Worm (Caenorhabditis elegans) whole organism, L3 larva: ENCODE data around the gene algn-8.

ENCODE experiments used
- R02D3.7 ChIP-seq: fragments of 150-350 bp; optimal IDR thresholded peaks from 2 replicates; lab custom pipeline; 2014; ENCODE audit warnings: missing biosample characterization, missing genetic modification characterization
- aly-2 ChIP-seq: fragments of 150-350 bp; optimal IDR thresholded peaks from 2 replicates; lab custom pipeline; 2014; ENCODE audit warnings: missing biosample characterization, missing genetic modification characterization
- ama-1 ChIP-seq: fragments of 150-350 bp; optimal IDR thresholded peaks from 2 replicates; lab custom pipeline; 2018
- ceh-82 ChIP-seq: fragments of 150-350 bp; optimal IDR thresholded peaks from 2 replicates; lab custom pipeline; 2014; ENCODE audit warnings: missing biosample characterization, missing genetic modification characterization
- ceh-9 ChIP-seq: sonication (generic microtip); optimal IDR thresholded peaks from 2 replicates; lab custom pipeline; 2018; ENCODE audit warnings: missing biosample characterization, missing genetic modification characterization
- daf-12 ChIP-seq: fragments of 150-350 bp; optimal IDR thresholded peaks from 2 replicates; lab custom pipeline; 2014; ENCODE audit warnings: missing biosample characterization, missing genetic modification reagents, missing genetic modification characterization
- egl-27 ChIP-seq: sonication (generic microtip); optimal IDR thresholded peaks from 4 replicates; lab custom pipeline; 2017; ENCODE audit warnings: missing biosample characterization, missing genetic modification reagents, missing genetic modification characterization
- elt-2 ChIP-seq: sonication (generic microtip); optimal IDR thresholded peaks from 2 replicates; lab custom pipeline; 2016; ENCODE audit warnings: missing genetic modification reagents, mild to moderate bottlenecking, missing genetic modification characterization, missing compliant biosample characterization
- elt-3 ChIP-seq, 3 experiments: fragments of 150-350 bp in 1 of 3; sonication (generic microtip) in 2 of 3; optimal IDR thresholded peaks; 2 replicates in 2 of 3; 4 replicates in 1 of 3; lab custom pipeline; 2014 to 2017; ENCODE audit warnings: missing biosample characterization in 3 of 3, missing genetic modification characterization in 3 of 3
- eor-1 ChIP-seq, 2 experiments: fragments of 150-350 bp; optimal IDR thresholded peaks; 2 replicates each; lab custom pipeline; 2014 to 2018; ENCODE audit warnings: missing biosample characterization in 2 of 2, missing genetic modification characterization in 2 of 2
- fkh-10 ChIP-seq: sonication (generic microtip); optimal IDR thresholded peaks from 2 replicates; lab custom pipeline; 2017; ENCODE audit warnings: missing biosample characterization, missing genetic modification reagents, missing genetic modification characterization
- hmg-11 ChIP-seq: sonication (generic microtip); optimal IDR thresholded peaks from 2 replicates; lab custom pipeline; 2016; ENCODE audit warnings: missing genetic modification characterization, missing compliant biosample characterization
- jun-1 ChIP-seq: fragments of 150-350 bp; optimal IDR thresholded peaks from 2 replicates; lab custom pipeline; 2014; ENCODE audit warnings: missing biosample characterization, missing genetic modification reagents, missing genetic modification characterization
- lin-15B ChIP-seq: fragments of 150-350 bp; optimal IDR thresholded peaks from 2 replicates; lab custom pipeline; 2014; ENCODE audit warnings: missing biosample characterization, missing genetic modification characterization
- lin-39 ChIP-seq: fragments of 150-350 bp; optimal IDR thresholded peaks from 2 replicates; lab custom pipeline; 2018; ENCODE audit warnings: missing biosample characterization, missing genetic modification reagents, missing genetic modification characterization
- mdl-1 ChIP-seq: fragments of 150-350 bp; optimal IDR thresholded peaks from 2 replicates; lab custom pipeline; 2014; ENCODE audit warnings: missing biosample characterization, missing genetic modification characterization
- mml-1 ChIP-seq: fragments of 150-350 bp; sonication (generic microtip); optimal IDR thresholded peaks from 3 replicates; lab custom pipeline; 2014; ENCODE audit warnings: missing biosample characterization, missing genetic modification characterization
- nfya-1 ChIP-seq: sonication (generic microtip); optimal IDR thresholded peaks from 2 replicates; lab custom pipeline; 2017; ENCODE audit warnings: missing genetic modification characterization, mild to moderate bottlenecking, missing compliant biosample characterization, antibody characterized with exemption, moderate library complexity; ENCODE audit not compliant: insufficient read depth
- nhr-11 ChIP-seq: fragments of 150-350 bp; optimal IDR thresholded peaks from 2 replicates; lab custom pipeline; 2014; ENCODE audit warnings: missing biosample characterization, missing genetic modification characterization
- nhr-12 ChIP-seq: fragments of 150-350 bp; optimal IDR thresholded peaks from 2 replicates; lab custom pipeline; 2014; ENCODE audit warnings: missing biosample characterization, missing genetic modification characterization
- nhr-23 ChIP-seq: fragments of 150-350 bp; optimal IDR thresholded peaks from 2 replicates; lab custom pipeline; 2014; ENCODE audit warnings: missing biosample characterization, missing genetic modification reagents, missing genetic modification characterization
- nhr-25 ChIP-seq: sonication (generic microtip); optimal IDR thresholded peaks from 2 replicates; lab custom pipeline; 2017; ENCODE audit warnings: missing biosample characterization, missing genetic modification characterization
- nhr-43 ChIP-seq: sonication (generic microtip); optimal IDR thresholded peaks from 2 replicates; lab custom pipeline; 2016; ENCODE audit warnings: mild to moderate bottlenecking, missing genetic modification characterization, missing compliant biosample characterization; ENCODE audit not compliant: poor library complexity, severe bottlenecking
- nhr-76 ChIP-seq: fragments of 150-350 bp; sonication (generic microtip); optimal IDR thresholded peaks from 5 replicates; lab custom pipeline; 2014; ENCODE audit warnings: missing biosample characterization, missing genetic modification characterization
- nhr-77 ChIP-seq: fragments of 150-350 bp; optimal IDR thresholded peaks from 2 replicates; lab custom pipeline; 2014; ENCODE audit warnings: missing biosample characterization, missing genetic modification characterization
- pha-4 ChIP-seq: fragments of 150-350 bp; optimal IDR thresholded peaks from 2 replicates; lab custom pipeline; 2014; ENCODE audit warnings: missing biosample characterization, missing genetic modification reagents, missing genetic modification characterization
- pqm-1 ChIP-seq: fragments of 150-350 bp; optimal IDR thresholded peaks from 2 replicates; lab custom pipeline; 2017; ENCODE audit warnings: missing biosample characterization, missing genetic modification characterization, inconsistent platforms
- snpc-4 ChIP-seq: fragments of 150-350 bp; optimal IDR thresholded peaks from 2 replicates; lab custom pipeline; 2014; ENCODE audit warnings: missing biosample characterization, missing genetic modification characterization
- zag-1 ChIP-seq: fragments of 150-350 bp; optimal IDR thresholded peaks from 2 replicates; lab custom pipeline; 2014; ENCODE audit warnings: missing biosample characterization, missing genetic modification characterization
- ztf-4 ChIP-seq: fragments of 150-350 bp; optimal IDR thresholded peaks from 2 replicates; lab custom pipeline; 2014; ENCODE audit warnings: missing biosample characterization, missing genetic modification characterization

The algn-8 gene

DNA sequence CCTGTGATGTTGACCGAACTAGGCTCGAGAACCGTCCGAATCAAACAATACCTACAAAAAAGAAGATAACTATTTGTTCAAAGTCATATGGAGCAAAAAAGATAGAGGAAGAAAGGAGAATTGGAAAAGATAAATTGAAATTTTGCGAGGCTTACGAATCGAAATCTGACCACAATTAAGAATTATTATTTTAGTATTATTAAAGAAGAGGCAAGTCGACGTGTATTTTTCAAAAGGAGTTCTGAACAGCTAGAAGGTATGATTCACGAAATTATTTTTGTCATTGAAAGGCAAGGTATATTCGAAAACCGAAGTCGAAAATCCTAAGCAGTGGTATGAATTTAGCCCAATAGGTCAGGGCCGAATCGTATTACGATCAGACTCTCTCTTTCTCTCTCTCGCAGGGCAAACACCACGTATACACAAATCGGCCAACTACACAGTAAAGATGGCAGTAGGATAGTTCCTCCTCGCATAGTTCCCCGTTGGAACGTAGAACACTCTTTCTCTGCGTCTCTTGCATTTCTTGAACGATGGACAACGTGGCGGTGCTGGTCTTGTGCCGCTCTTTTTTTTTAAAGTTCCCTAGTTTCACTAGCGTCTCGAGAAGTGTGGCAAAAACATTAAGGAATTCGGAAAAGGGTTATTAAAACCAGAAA, 4.9 kb upstream of the algn-8 start, which contains the start of gene vgln-1:
Gene vgln-1, minus strand, starts transcription at position 51 of the 659 bp plus-strand sequence.
- TF ChIP-seq lin-39 (tag; lab: Kevin White, UChicago) (no peak), nhr-25 (peak; percentile 55), pha-4 (tag; lab: Kevin White, UChicago) (peak; percentile 69), nhr-23 (tag; lab: Kevin White, UChicago) (peak; percentile 61), hmg-11 (peak; percentile 1)

- TF ChIP-seq nhr-23 (tag; lab: Kevin White, UChicago) (no peak), nhr-25 (no peak), nfya-1 (tag; lab: Kevin White, UChicago) (no peak), mml-1 (no peak), nhr-11 (tag; lab: Kevin White, UChicago) (no peak), snpc-4 (tag; lab: Kevin White, UChicago) (no peak), nhr-77 (tag; lab: Kevin White, UChicago) (no peak), jun-1 (tag; lab: Kevin White, UChicago) (no peak), pqm-1 (tag; lab: Kevin White, UChicago) (no peak), daf-12 (tag; lab: Kevin White, UChicago) (no peak), aly-2 (no peak), zag-1 (tag; lab: Kevin White, UChicago) (no peak), fkh-10 (GFP tag; lab: Kevin White, UChicago) (no peak), eor-1 (tag; optimal IDR thresholded peaks at IDR 0.05; lab: Kevin White, UChicago) (no peak), ceh-9 (tag; lab: Kevin White, UChicago) (no peak), R02D3.7 (tag; lab: Kevin White, UChicago) (no peak), egl-27 (tag; lab: Kevin White, UChicago) (no peak)
These were observed 2.3 kb upstream of the algn-8 start for ce11 chrII:9888549-9888948.

- TF ChIP-seq nhr-25 = peak; percentile 30
- TF ChIP-seq R02D3.7 (tag; lab: Kevin White, UChicago) = no peak
- TF ChIP-seq eor-1 (tag; optimal IDR thresholded peaks at IDR 0.05; lab: Kevin White, UChicago) = no peak
- TF ChIP-seq, all 47 proteins: peak for 1
These were observed 5.4 kb downstream of the algn-8 start, which contains the start of gene C08H9.15 for ce11 chrII:9880826-9881225. TSS of gene C08H9.15 (plus strand) at chrII:9881193.

- peak; percentile 32 for TF ChIP-seq nhr-23 (tag; lab: Kevin White, UChicago)
- no peak for TF ChIP-seq nhr-43
- no peak for TF ChIP-seq ztf-4
- no peak for TF ChIP-seq nhr-11 (tag; lab: Kevin White, UChicago)
These were observed 6.4 kb downstream of the algn-8 start for ce11 chrII:9879815-9880214.

DNA sequence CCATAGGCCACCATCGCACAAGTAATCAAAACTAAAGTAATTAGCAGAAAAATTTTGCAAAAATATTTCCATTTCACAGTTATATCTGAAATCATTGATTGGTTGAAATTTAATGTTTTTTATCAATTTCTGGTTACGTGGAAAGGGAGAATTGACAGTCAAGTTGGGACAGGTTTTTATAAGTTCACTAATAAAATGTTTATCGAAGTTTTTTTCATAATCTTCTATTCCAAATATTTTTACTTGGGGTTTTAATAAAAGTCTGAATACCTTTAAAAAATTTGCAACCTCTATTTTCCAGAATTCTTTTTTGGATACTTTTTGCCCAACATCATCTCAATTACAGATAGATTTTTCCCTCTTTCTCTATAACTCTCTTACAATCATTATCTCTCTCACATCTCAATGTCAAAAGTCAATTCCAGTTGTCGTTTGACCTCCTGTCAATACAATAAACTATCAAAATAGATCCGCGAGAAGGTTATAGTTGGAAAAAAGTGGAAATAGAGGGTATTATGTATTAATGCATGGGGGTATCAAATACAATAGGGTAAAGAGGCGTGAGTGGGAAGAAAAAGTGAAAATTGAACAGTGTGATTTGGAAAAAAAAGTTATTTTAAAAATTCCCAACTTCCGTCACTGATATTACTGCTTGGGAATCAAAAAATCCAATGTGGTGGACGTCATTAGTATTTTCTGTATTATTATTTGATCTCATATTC, 11.6 kb downstream of the algn-8 start, which contains the start of the genes chil-2 and ctsa-3.2:
Gene chil-2, minus strand, starts transcription at position 101 of the 722 bp plus-strand sequence.
Gene ctsa-3.2, plus strand, starts transcription at position 672 of the 722 bp plus-strand sequence.
- TF ChIP-seq egl-27 (tag; lab: Kevin White, UChicago) (no peak), elt-3 (tag; optimal IDR thresholded peaks at IDR 0.05; lab: Kevin White, UChicago) (no peak), zag-1 (tag; lab: Kevin White, UChicago) (no peak), elt-2 (tag; lab: Kevin White, UChicago) (no peak), nhr-76 (no peak), hmg-11 (no peak), ceh-82 (tag; lab: Kevin White, UChicago) (no peak), ama-1 (lab: Kevin White, UChicago) (no peak)
- TF ChIP-seq, all 47 proteins: peak for 0

- TF ChIP-seq snpc-4 (tag; lab: Kevin White, UChicago) (no peak), nhr-12 (no peak), ztf-4 (no peak), aly-2 (no peak), ceh-9 (tag; lab: Kevin White, UChicago) (no peak), jun-1 (tag; lab: Kevin White, UChicago) (no peak), nhr-11 (tag; lab: Kevin White, UChicago) (no peak), pha-4 (tag; lab: Kevin White, UChicago) (no peak), mdl-1 (no peak), nhr-25 (no peak), elt-2 (tag; lab: Kevin White, UChicago) (no peak), lin-15B (tag; lab: Kevin White, UChicago) (no peak)
- TF ChIP-seq, all 47 proteins: peak for 0
These were observed 13.3 kb downstream of the algn-8 start, which contains the start of gene chil-8 for ce11 chrII:9872961-9873360. TSS of gene chil-8 (minus strand) at chrII:9873061.
